Worm (Caenorhabditis elegans) whole organism, L4 larva: ENCODE data around the gene srx-17.

Source experiments
- lin-13 ChIP-seq: fragments of 150-350 bp; optimal IDR thresholded peaks from 2 replicates; lab custom pipeline; 2014; ENCODE audit warnings: missing biosample characterization, missing genetic modification reagents, missing genetic modification characterization
- madf-5 ChIP-seq, 2 experiments: fragments of 200-800 bp; sonication (Bioruptor generic); IDR thresholded peaks; 2 replicates each; pipeline ENCODE4 v1.3.6; 2022; ENCODE audit warnings: missing compliant biosample characterization in 2 of 2, missing genetic modification characterization in 2 of 2
- snpc-4 ChIP-seq: fragments of 150-350 bp; optimal IDR thresholded peaks from 2 replicates; lab custom pipeline; 2014; ENCODE audit warnings: missing biosample characterization, missing genetic modification characterization
- unc-62 ChIP-seq, 3 experiments: fragments of 150-350 bp in 1 of 3; sonication (generic microtip); optimal IDR thresholded peaks in 2 of 3; peaks in 1 of 3; 1 replicate in 1 of 3; 2 replicates in 2 of 3; lab custom pipeline; 2014 to 2017; ENCODE audit warnings: missing biosample characterization in 3 of 3, missing genetic modification characterization in 3 of 3, missing genetic modification reagents in 3 of 3, missing genotype in 1 of 3
- zfp-2 ChIP-seq: sonication (generic microtip); optimal IDR thresholded peaks from 2 replicates; lab custom pipeline; 2016; ENCODE audit warnings: mild to moderate bottlenecking, missing genetic modification characterization, missing compliant biosample characterization
- zfp-3 ChIP-seq: fragments of 200-800 bp; sonication (Bioruptor generic); conservative IDR thresholded peaks from 2 replicates; pipeline ENCODE4 v1.3.6; 2022; ENCODE audit warnings: missing genetic modification reagents, missing genetic modification characterization, missing compliant biosample characterization

- TF ChIP-seq zfp-3 (GFP tag; lab: Robert Waterston, UW) (no peak), unc-62 (GFP tag; optimal IDR thresholded peaks at IDR 0.05 in 1 of 2; lab: Kevin White, UChicago) (no peak), unc-62 (tag; optimal IDR thresholded peaks at IDR 0.05; lab: Kevin White, UChicago) (no peak), zfp-2 (no peak), lin-13 (no peak), snpc-4 (tag; lab: Kevin White, UChicago) (no peak), madf-5 (GFP tag; IDR thresholded peaks at IDR 0.05; lab: Robert Waterston, UW) (no peak)
Observed at ce11 chrV:13856376-13856775, 15.4 kb downstream of the srx-17 start, which contains the start of gene srx-134.
